Worm (Caenorhabditis elegans) whole organism, early embryonic: Measurements from ENCODE around the gene idpc-3.

Experiments
- B0310.2 ChIP-seq: sonication (generic microtip); optimal IDR thresholded peaks from 2 replicates; lab custom pipeline; 2016; ENCODE audit warnings: mild to moderate bottlenecking, missing genetic modification characterization, missing compliant biosample characterization
- F13C5.2 ChIP-seq: sonication (generic microtip); optimal IDR thresholded peaks from 2 replicates; lab custom pipeline; 2017; ENCODE audit warnings: mild to moderate bottlenecking, missing genetic modification characterization, inconsistent platforms, missing compliant biosample characterization
- aly-1 ChIP-seq: sonication (generic microtip); optimal IDR thresholded peaks from 2 replicates; lab custom pipeline; 2016; ENCODE audit warnings: missing genetic modification characterization, missing compliant biosample characterization
- ama-1 ChIP-seq: fragments of 150-350 bp; optimal IDR thresholded peaks from 2 replicates; lab custom pipeline; 2014
- ceh-13 ChIP-seq: fragments of 200-800 bp; sonication (Bioruptor generic); optimal IDR thresholded peaks from 2 replicates; lab custom pipeline; 2018; ENCODE audit warnings: mild to moderate bottlenecking, missing genetic modification characterization, missing compliant biosample characterization
- ceh-36 ChIP-seq: sonication (generic microtip); optimal IDR thresholded peaks from 2 replicates; lab custom pipeline; 2016; ENCODE audit warnings: missing genetic modification characterization, inconsistent platforms, missing compliant biosample characterization
- ets-7 ChIP-seq: sonication (generic microtip); optimal IDR thresholded peaks from 2 replicates; lab custom pipeline; 2016; ENCODE audit warnings: missing genotype, missing genetic modification characterization, missing compliant biosample characterization
- flt-1 ChIP-seq: fragments of 200-800 bp; sonication (Bioruptor generic); IDR thresholded peaks from 2 replicates; pipeline ENCODE4 v1.3.6; 2022; ENCODE audit warnings: missing genetic modification characterization, missing compliant biosample characterization
- hmbx-1 ChIP-seq: sonication (generic microtip); optimal IDR thresholded peaks from 2 replicates; lab custom pipeline; 2016; ENCODE audit warnings: mild to moderate bottlenecking, missing genetic modification characterization, missing compliant biosample characterization
- hmg-4 ChIP-seq: fragments of 200-800 bp; sonication (Bioruptor generic); optimal IDR thresholded peaks from 2 replicates; lab custom pipeline; 2018; ENCODE audit warnings: mild to moderate bottlenecking, missing genetic modification characterization, missing compliant biosample characterization
- hnd-1 ChIP-seq: sonication (generic microtip); optimal IDR thresholded peaks from 2 replicates; lab custom pipeline; 2016; ENCODE audit warnings: missing genetic modification characterization, missing compliant biosample characterization
- pes-1 ChIP-seq: fragments of 200-800 bp; sonication (Bioruptor generic); IDR thresholded peaks from 2 replicates; pipeline ENCODE4 v1.3.6; 2022; ENCODE audit warnings: missing genetic modification reagents, missing genetic modification characterization, missing compliant biosample characterization
- scrt-1 ChIP-seq: fragments of 200-800 bp; sonication (Bioruptor generic); IDR thresholded peaks from 2 replicates; pipeline ENCODE4 v1.3.6; 2022; ENCODE audit warnings: missing genetic modification characterization, missing compliant biosample characterization
- sea-1 ChIP-seq: fragments of 200-800 bp; sonication (Bioruptor generic); conservative IDR thresholded peaks from 2 replicates; pipeline ENCODE4 v1.3.6; 2022; ENCODE audit warnings: missing genetic modification characterization, missing compliant biosample characterization
- tbx-11 ChIP-seq: fragments of 200-800 bp; sonication (Bioruptor generic); IDR thresholded peaks from 2 replicates; pipeline ENCODE4 v1.3.6; 2022; ENCODE audit warnings: missing genetic modification characterization, missing compliant biosample characterization
- tbx-37 ChIP-seq: fragments of 200-800 bp; sonication (Bioruptor generic); conservative IDR thresholded peaks from 2 replicates; pipeline ENCODE4 v1.3.6; 2022; ENCODE audit warnings: missing genetic modification reagents, missing genetic modification characterization, missing compliant biosample characterization
- tra-4 ChIP-seq: sonication (generic microtip); optimal IDR thresholded peaks from 2 replicates; lab custom pipeline; 2017; ENCODE audit warnings: missing genetic modification characterization, missing compliant biosample characterization

Gene idpc-3

ce11 chrV:9629643-9630042, 629 bp upstream of the idpc-3 start, which contains the start of gene col-146:
TSS of gene col-146 (plus strand) at chrV:9629943.
- TF ChIP-seq ama-1 (no peak), aly-1 (tag; lab: Kevin White, UChicago) (no peak), B0310.2 (no peak), pes-1 (GFP tag; lab: Robert Waterston, UW) (no peak), hnd-1 (no peak), ceh-13 (GFP tag; lab: Kevin White, UChicago) (no peak), hmbx-1 (no peak), F13C5.2 (no peak), hmg-4 (GFP tag; lab: Kevin White, UChicago) (no peak), ceh-36 (tag; lab: Kevin White, UChicago) (no peak), scrt-1 (GFP tag; lab: Robert Waterston, UW) (no peak), tbx-11 (GFP tag; lab: Robert Waterston, UW) (no peak)

- TF ChIP-seq hmg-4 (GFP tag; lab: Kevin White, UChicago) = peak; percentile 5
- no peak for TF ChIP-seq flt-1 (GFP tag; lab: Robert Waterston, UW)
Measured at ce11 chrV:9628603-9629002, 411 bp downstream of the idpc-3 start.

ce11 chrV:9625604-9626446, 3.2 kb downstream of the idpc-3 start, which contains the start of gene T06E4.7:
TSS of gene T06E4.7 (plus strand) at chrV:9626396.
- TF ChIP-seq hmg-4 (GFP tag; lab: Kevin White, UChicago) (no peak), flt-1 (GFP tag; lab: Robert Waterston, UW) (no peak), pes-1 (GFP tag; lab: Robert Waterston, UW) (no peak), ceh-36 (tag; lab: Kevin White, UChicago) (no peak), tra-4 (tag; lab: Kevin White, UChicago) (no peak), aly-1 (tag; lab: Kevin White, UChicago) (no peak), ceh-13 (GFP tag; lab: Kevin White, UChicago) (no peak), tbx-37 (no peak), sea-1 (no peak), hmbx-1 (no peak), scrt-1 (GFP tag; lab: Robert Waterston, UW) (no peak), tbx-11 (GFP tag; lab: Robert Waterston, UW) (no peak), F13C5.2 (no peak), ets-7 (no peak), ama-1 (no peak), B0310.2 (no peak), hnd-1 (no peak)

ce11 chrV:9625122-9625521, 3.9 kb downstream of the idpc-3 start, which contains the start of gene idpc-4:
TSS of gene idpc-4 (plus strand) at chrV:9625422.
- no peak for TF ChIP-seq ama-1
- no peak for TF ChIP-seq hmbx-1
- no peak for TF ChIP-seq F13C5.2
- TF ChIP-seq scrt-1 (GFP tag; lab: Robert Waterston, UW) = no peak
- TF ChIP-seq ceh-13 (GFP tag; lab: Kevin White, UChicago) = no peak
- TF ChIP-seq pes-1 (GFP tag; lab: Robert Waterston, UW) = no peak

ce11 chrV:9622834-9623233, 6.2 kb downstream of the idpc-3 start, which contains the start of gene idpc-5:
TSS of gene idpc-5 (minus strand) at chrV:9622934.
- TF ChIP-seq pes-1 (GFP tag; lab: Robert Waterston, UW) = no peak
- TF ChIP-seq tbx-11 (GFP tag; lab: Robert Waterston, UW) = no peak
- no peak for TF ChIP-seq scrt-1 (GFP tag; lab: Robert Waterston, UW)
- no peak for TF ChIP-seq ets-7

- TF ChIP-seq hmg-4 (GFP tag; lab: Kevin White, UChicago) = no peak
- TF ChIP-seq ama-1 = no peak
- TF ChIP-seq flt-1 (GFP tag; lab: Robert Waterston, UW) = no peak
- no peak for TF ChIP-seq aly-1 (tag; lab: Kevin White, UChicago)
- TF ChIP-seq ets-7 = no peak
- no peak for TF ChIP-seq scrt-1 (GFP tag; lab: Robert Waterston, UW)
- TF ChIP-seq sea-1 = no peak
- no peak for TF ChIP-seq B0310.2
- no peak for TF ChIP-seq ceh-13 (GFP tag; lab: Kevin White, UChicago)
- no peak for TF ChIP-seq F13C5.2
- TF ChIP-seq pes-1 (GFP tag; lab: Robert Waterston, UW) = no peak
- TF ChIP-seq tbx-11 (GFP tag; lab: Robert Waterston, UW) = no peak
Measured at ce11 chrV:9621437-9621836, 7.6 kb downstream of the idpc-3 start.

ce11 chrV:9620417-9620816, 8.6 kb downstream of the idpc-3 start:
- TF ChIP-seq pes-1 (GFP tag; lab: Robert Waterston, UW) = no peak
- TF ChIP-seq sea-1 = no peak
- TF ChIP-seq tbx-37 = no peak
- no peak for TF ChIP-seq tbx-11 (GFP tag; lab: Robert Waterston, UW)
- no peak for TF ChIP-seq B0310.2
- TF ChIP-seq ceh-36 (tag; lab: Kevin White, UChicago) = no peak
- TF ChIP-seq ets-7 = no peak
- TF ChIP-seq hmg-4 (GFP tag; lab: Kevin White, UChicago) = no peak
- TF ChIP-seq hmbx-1 = no peak
- TF ChIP-seq ceh-13 (GFP tag; lab: Kevin White, UChicago) = no peak
- no peak for TF ChIP-seq F13C5.2

- TF ChIP-seq tbx-37 (no peak), flt-1 (GFP tag; lab: Robert Waterston, UW) (no peak), ceh-13 (GFP tag; lab: Kevin White, UChicago) (no peak), sea-1 (no peak), ets-7 (no peak), pes-1 (GFP tag; lab: Robert Waterston, UW) (no peak)
Measured at ce11 chrV:9619850-9620249, 9.2 kb downstream of the idpc-3 start, which contains the start of gene idpc-6. TSS of gene idpc-6 (plus strand) at chrV:9620150.
